Worm (Caenorhabditis elegans) whole organism, young adult: ENCODE results near the gene C52B9.10.

Source experiments
- F55B11.4 ChIP-seq: sonication (generic microtip); optimal IDR thresholded peaks from 2 replicates; lab custom pipeline; 2016; ENCODE audit warnings: missing compliant biosample characterization, missing genetic modification characterization, borderline replicate concordance; ENCODE audit not compliant: insufficient read depth
- ama-1 ChIP-seq, 3 experiments: fragments of 150-350 bp in 1 of 3; sonication (generic microtip) in 2 of 3; optimal IDR thresholded peaks; 2 replicates each; lab custom pipeline; 2014 to 2018; ENCODE audit warnings: missing biosample characterization in 2 of 3, missing genetic modification characterization in 2 of 3, missing genetic modification reagents in 2 of 3
- bed-1 ChIP-seq: fragments of 200-800 bp; sonication (Bioruptor generic); IDR thresholded peaks from 2 replicates; pipeline ENCODE4 v1.3.6; 2022; ENCODE audit warnings: missing genetic modification reagents, missing genetic modification characterization, missing compliant biosample characterization
- dpff-1 ChIP-seq: sonication (generic microtip); optimal IDR thresholded peaks from 2 replicates; lab custom pipeline; 2017; ENCODE audit warnings: mild to moderate bottlenecking, missing genetic modification characterization, missing compliant biosample characterization
- let-607 ChIP-seq, 2 experiments: fragments of 200-800 bp in 1 of 2; sonication (Bioruptor generic) in 1 of 2; sonication (generic microtip) in 1 of 2; optimal IDR thresholded peaks; 2 replicates each; lab custom pipeline; 2016 to 2018; ENCODE audit warnings: mild to moderate bottlenecking in 2 of 2, missing compliant biosample characterization in 2 of 2, missing genetic modification characterization in 2 of 2, moderate library complexity in 2 of 2, missing genotype in 1 of 2
- lir-1 ChIP-seq: fragments of 200-800 bp; sonication (Bioruptor generic); conservative IDR thresholded peaks from 2 replicates; pipeline ENCODE4 v1.3.6; 2022; ENCODE audit warnings: missing genetic modification reagents, missing genetic modification characterization, missing compliant biosample characterization
- nfya-1 ChIP-seq: sonication (generic microtip); optimal IDR thresholded peaks from 2 replicates; lab custom pipeline; 2017; ENCODE audit warnings: antibody characterized with exemption, missing compliant biosample characterization, missing genetic modification characterization, borderline replicate concordance; ENCODE audit not compliant: insufficient read depth
- nhr-90 ChIP-seq: sonication (generic microtip); optimal IDR thresholded peaks from 2 replicates; lab custom pipeline; 2016; ENCODE audit warnings: missing genotype, mild to moderate bottlenecking, missing genetic modification characterization, missing compliant biosample characterization
- tlf-1 ChIP-seq: fragments of 200-800 bp; sonication (Bioruptor generic); optimal IDR thresholded peaks from 2 replicates; lab custom pipeline; 2018; ENCODE audit warnings: mild to moderate bottlenecking, missing genetic modification characterization, missing compliant biosample characterization
- ztf-22 ChIP-seq: fragments of 200-800 bp; sonication (Bioruptor generic); optimal IDR thresholded peaks from 2 replicates; lab custom pipeline; 2018; ENCODE audit warnings: mild to moderate bottlenecking, missing genetic modification characterization, moderate library complexity, missing compliant biosample characterization

ce11 chrX:4266178-4266931, 7.4 kb upstream of the C52B9.10 start:
- TF ChIP-seq dpff-1 (tag; lab: Kevin White, UChicago) (no peak), bed-1 (GFP tag; lab: Robert Waterston, UW) (no peak), ztf-22 (no peak), tlf-1 (no peak), nhr-90 (no peak), F55B11.4 (tag; lab: Kevin White, UChicago) (no peak), let-607 (tag; optimal IDR thresholded peaks at IDR 0.05; lab: Kevin White, UChicago) (no peak), lir-1 (GFP tag; lab: Robert Waterston, UW) (no peak), ama-1 (optimal IDR thresholded peaks at IDR 0.05; lab: Kevin White, UChicago) (no peak), ama-1 (GFP tag; optimal IDR thresholded peaks at IDR 0.05; lab: Kevin White, UChicago) (no peak), nfya-1 (tag; lab: Kevin White, UChicago) (no peak)
